Worm (Caenorhabditis elegans) whole organism, L2 larva: ENCODE results near the gene clec-148.

Source experiments
- ama-1 ChIP-seq: fragments of 150-350 bp; optimal IDR thresholded peaks from 2 replicates; lab custom pipeline; 2018; ENCODE audit warnings: inconsistent platforms
- blmp-1 ChIP-seq: sonication (generic microtip); optimal IDR thresholded peaks from 2 replicates; lab custom pipeline; 2017; ENCODE audit warnings: missing genetic modification characterization, mild to moderate bottlenecking, missing compliant biosample characterization, antibody characterized with exemption, moderate library complexity; ENCODE audit not compliant: insufficient read depth
- ztf-4 ChIP-seq: fragments of 150-350 bp; optimal IDR thresholded peaks from 2 replicates; lab custom pipeline; 2014; ENCODE audit warnings: missing biosample characterization, missing genetic modification characterization

DNA sequence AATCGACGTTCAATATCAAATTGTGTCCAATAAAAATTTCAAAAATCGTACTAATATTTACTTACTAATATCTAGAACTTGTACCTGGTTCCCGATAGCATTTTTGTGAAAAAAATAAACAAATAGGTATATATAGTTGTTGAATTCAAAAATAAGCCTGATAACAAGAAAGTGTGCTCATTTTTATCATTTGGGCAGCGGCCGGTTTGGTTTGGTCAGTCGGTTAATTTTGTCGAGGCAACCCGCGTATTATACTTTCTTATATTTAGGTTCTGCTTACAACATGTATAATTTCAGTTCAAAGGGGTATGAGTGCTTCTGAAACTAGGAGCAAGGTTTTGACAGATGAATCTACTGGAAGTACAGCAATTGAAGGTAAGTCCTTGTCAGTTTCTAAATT lies 45.0 kb downstream of the clec-148 start, which contains the start of the genes nhr-280 and C29F9.2:
- TF ChIP-seq ztf-4 = no peak
- no peak for TF ChIP-seq blmp-1
- TF ChIP-seq ama-1 (lab: Kevin White, UChicago) = no peak
